Worm (Caenorhabditis elegans): ENCODE measurements around the gene C03B1.1.

- no peak for TF ChIP-seq tab-1 (GFP tag; IDR thresholded peaks at IDR 0.05)
- TF ChIP-seq ztf-29 (GFP tag; IDR thresholded peaks at IDR 0.05) = no peak
- TF ChIP-seq ref-1 (GFP tag; conservative IDR thresholded peaks at IDR 0.05) = no peak
- no peak for TF ChIP-seq flt-1 (GFP tag; IDR thresholded peaks at IDR 0.05)
- no peak for TF ChIP-seq ztf-23 (GFP tag; IDR thresholded peaks at IDR 0.05)
Measured at ce11 chrX:6408286-6408685, 33.7 kb downstream of the C03B1.1 start.

Measured in whole organism, midembryonic.